Worm (Caenorhabditis elegans): ENCODE results near the gene idpa-2.

Gene idpa-2

DNA sequence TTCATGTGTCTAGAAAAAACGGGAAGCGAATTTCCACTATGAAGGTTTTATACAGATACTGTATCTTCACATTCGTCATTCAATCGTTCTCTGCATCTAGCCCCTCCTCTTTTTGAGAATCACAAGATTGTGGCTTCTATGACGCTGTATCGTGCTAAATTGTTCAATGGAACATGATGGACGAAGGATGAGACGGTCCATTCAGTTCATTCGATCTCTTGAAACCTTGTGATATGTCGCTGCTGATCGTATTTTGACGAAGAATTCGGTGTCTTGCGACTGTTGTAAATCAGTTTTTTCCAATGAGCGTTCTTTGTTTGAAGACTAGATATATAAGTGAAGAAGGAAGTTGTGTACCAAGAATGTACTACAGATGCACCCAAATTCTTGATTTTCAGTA, 21.1 kb upstream of the idpa-2 start:
- TF ChIP-seq dao-5 (tag; optimal IDR thresholded peaks at IDR 0.05) (no peak), W03F9.2 (tag; optimal IDR thresholded peaks at IDR 0.05) (no peak), him-1 (tag; optimal IDR thresholded peaks at IDR 0.05) (no peak)

DNA sequence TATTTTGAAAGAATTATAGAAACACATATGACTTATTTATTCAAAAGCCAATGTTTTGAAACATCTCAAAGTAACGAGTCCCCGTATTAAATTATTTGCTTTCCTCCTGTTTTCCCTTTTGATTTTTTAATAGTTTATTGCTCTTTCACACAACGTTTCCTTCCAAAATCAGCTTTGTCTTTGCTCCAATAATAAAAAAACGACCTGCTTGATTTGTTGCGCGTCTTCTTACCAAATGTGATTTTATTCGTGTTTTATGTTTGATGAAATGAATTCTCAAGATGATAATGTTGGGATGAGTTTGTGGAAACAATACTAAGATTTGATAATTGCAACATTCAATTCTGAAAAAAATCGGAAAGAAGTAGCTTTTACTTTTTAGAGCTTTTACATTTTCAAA, 19.8 kb upstream of the idpa-2 start:
- TF ChIP-seq dao-5 (tag; optimal IDR thresholded peaks at IDR 0.05) (no peak), him-1 (tag; optimal IDR thresholded peaks at IDR 0.05) (no peak), W03F9.2 (tag; optimal IDR thresholded peaks at IDR 0.05) (no peak)

DNA sequence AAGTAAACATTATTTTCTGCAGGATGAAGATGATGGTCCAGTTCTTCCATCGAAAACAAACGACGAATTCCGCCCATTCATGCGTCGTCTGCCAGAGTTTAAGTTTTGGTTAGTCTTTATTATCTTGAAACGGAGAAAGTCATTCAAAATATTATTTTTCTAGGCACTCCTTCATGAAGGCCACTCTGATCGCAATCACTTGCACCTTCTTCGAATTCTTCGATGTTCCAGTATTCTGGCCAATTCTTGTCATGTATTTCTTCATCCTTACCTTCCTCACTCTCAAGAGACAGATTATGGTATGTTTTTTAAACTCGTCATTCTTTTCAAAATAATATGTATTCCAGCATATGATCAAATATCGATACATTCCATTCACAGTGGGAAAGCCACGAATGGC, 19.3 kb upstream of the idpa-2 start:
- TF ChIP-seq him-1 (tag; optimal IDR thresholded peaks at IDR 0.05) (no peak), W03F9.2 (tag; optimal IDR thresholded peaks at IDR 0.05) (no peak), dao-5 (tag; optimal IDR thresholded peaks at IDR 0.05) (no peak)

DNA sequence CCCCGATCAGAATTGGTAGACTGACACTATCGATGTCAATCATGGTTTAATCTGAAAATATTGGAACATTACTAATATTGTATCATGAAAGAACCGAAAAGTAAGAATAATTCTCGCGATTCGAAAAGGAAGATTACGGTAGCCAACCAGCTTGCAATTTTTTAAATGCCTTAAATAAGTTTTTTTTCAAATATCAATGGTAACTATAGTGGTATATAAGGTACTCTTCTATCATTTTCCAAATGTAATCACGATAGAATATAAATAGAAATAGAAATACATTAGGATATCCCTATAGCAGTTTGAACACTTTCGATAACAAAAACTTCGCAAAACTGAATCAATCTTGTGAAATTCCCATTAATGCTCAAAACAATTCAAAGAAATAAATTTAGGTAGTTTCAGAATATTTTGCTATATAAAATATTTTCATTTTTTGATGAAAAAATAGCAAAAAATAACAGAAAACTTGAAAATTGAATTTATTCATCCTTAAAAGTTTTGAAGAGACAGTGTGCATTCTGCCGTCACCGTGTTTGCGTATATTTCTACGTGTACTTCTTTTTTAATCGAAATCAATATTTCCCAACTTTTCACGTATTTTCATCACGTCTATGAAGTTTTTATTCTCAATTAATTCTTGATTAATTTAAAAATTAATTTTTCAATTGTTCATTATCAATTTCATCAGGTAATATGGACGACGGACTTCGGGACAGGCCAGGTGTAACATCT, 18.3 kb upstream of the idpa-2 start, which contains the start of the genes F46C5.9 and rer-1:
F46C5.9 (minus strand) TSS at position 51 of the 735 bp plus-strand sequence.
rer-1 (plus strand) TSS at position 692 of the 735 bp plus-strand sequence.
- peak; percentile 60 for TF ChIP-seq W03F9.2 (tag; optimal IDR thresholded peaks at IDR 0.05)
- no peak for TF ChIP-seq dao-5 (tag; optimal IDR thresholded peaks at IDR 0.05)

DNA sequence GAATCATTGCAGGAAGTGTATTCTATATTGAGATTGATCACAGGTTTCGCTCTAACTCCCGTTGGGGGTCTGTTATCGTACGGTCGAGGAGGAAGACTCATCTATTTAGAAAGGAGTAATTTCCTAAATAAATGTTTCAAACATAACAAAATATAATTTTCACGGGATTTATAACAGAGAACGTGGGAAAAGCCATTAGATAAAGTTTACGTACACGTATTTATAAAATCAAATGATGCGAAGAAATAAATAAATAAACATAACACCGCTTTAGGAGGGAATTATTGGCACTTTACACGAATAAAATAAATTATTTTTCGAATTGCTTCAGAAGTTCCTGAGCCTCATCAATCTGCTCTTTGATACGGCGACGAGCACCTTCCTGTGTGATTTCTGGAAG, 15.9 kb upstream of the idpa-2 start, which contains the start of gene F07H5.10:
F07H5.10 (minus strand) TSS at position 101 of the 400 bp plus-strand sequence.
- TF ChIP-seq W03F9.2 (tag; optimal IDR thresholded peaks at IDR 0.05) (no peak), dao-5 (tag; optimal IDR thresholded peaks at IDR 0.05) (no peak), him-1 (tag; optimal IDR thresholded peaks at IDR 0.05) (no peak)

DNA sequence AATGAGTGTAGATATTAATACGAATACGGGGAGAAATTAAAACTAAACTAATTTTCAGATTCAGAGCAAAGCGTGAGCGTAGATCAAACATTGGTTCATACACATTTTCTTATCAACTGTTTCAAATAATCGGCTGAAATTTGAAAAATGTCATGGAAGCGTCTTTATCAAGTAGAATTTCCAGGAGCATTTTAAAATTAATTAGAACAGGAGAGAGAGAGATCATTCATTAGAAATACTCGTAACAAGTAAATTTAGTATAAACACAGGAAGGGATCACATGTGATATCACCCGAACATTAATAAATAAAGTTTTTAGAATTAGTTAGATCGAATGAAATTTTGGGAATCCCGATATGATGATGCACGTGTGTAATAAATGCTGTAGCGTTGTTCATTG, 14.4 kb upstream of the idpa-2 start, which contains the start of gene pho-13:
pho-13 (minus strand) TSS at position 101 of the 400 bp plus-strand sequence.
- TF ChIP-seq dao-5 (tag; optimal IDR thresholded peaks at IDR 0.05), result no peak
- TF ChIP-seq W03F9.2 (tag; optimal IDR thresholded peaks at IDR 0.05), result no peak
- TF ChIP-seq him-1 (tag; optimal IDR thresholded peaks at IDR 0.05), result no peak

DNA sequence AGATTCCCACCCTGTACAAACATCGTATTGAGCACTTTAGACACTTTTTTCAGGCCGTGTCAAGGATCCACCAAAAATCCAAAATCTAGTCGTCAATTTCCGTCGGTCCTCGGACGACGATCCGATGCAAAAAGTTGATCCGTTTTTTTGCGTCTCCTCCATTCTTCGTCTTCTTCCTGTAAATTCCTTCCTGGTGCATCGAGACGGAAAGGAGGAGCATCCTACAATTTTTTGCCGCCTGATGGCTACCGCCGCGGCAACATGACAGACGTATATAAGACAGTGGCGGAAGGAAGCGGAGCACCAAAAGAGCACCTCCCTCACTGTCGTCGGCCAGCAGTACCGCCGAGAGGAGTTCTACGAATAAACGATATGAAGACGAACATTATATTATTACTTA, 8.3 kb upstream of the idpa-2 start, which contains the start of gene appg-2:
appg-2 (plus strand) TSS at position 301 of the 400 bp plus-strand sequence.
- TF ChIP-seq him-1 (tag; optimal IDR thresholded peaks at IDR 0.05) (no peak), dao-5 (tag; optimal IDR thresholded peaks at IDR 0.05) (no peak), W03F9.2 (tag; optimal IDR thresholded peaks at IDR 0.05) (no peak)

DNA sequence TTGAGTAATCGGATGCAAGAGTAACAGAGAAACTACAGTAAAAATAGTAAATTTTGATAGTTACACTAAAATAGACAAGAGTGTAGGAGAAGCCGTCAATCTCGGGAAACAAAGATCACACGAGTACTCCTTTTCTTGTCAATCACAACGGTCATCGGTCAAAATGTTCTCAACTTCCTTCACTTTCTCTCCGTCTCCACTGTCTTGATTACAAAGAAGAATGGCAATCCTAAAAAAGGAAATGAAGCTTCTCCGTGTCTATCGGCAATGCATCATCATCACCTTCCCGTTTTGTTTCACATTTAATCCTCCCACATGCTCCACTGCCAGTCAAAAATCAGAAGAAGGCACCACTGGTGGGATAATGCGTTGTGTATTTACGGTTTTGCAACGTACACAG, 7.2 kb upstream of the idpa-2 start:
- TF ChIP-seq W03F9.2 (tag; optimal IDR thresholded peaks at IDR 0.05) (no peak), dao-5 (tag; optimal IDR thresholded peaks at IDR 0.05) (no peak), him-1 (tag; optimal IDR thresholded peaks at IDR 0.05) (no peak)

DNA sequence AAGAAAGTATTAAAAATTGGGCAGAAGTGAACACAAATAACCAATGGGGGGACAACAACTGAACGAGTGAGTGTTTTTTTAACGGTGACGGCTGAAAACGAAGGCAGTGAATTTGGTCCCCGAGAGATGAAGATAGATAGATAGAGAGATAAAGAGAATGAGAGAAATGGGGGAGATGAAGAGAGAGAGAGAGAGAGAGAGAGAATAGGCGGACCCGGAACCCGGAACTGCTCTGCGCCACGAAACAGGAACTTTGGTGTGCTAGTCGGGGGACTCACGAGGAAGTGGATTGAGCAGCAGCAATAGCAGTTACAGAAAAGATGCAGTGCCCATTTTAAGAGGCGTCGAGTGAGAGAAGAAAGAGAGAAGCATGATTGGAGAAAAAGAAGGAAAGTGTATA, 3.9 kb upstream of the idpa-2 start:
- peak; percentile 6 for TF ChIP-seq W03F9.2 (tag; optimal IDR thresholded peaks at IDR 0.05)
- TF ChIP-seq dao-5 (tag; optimal IDR thresholded peaks at IDR 0.05), result no peak
- TF ChIP-seq him-1 (tag; optimal IDR thresholded peaks at IDR 0.05), result peak; percentile 90

DNA sequence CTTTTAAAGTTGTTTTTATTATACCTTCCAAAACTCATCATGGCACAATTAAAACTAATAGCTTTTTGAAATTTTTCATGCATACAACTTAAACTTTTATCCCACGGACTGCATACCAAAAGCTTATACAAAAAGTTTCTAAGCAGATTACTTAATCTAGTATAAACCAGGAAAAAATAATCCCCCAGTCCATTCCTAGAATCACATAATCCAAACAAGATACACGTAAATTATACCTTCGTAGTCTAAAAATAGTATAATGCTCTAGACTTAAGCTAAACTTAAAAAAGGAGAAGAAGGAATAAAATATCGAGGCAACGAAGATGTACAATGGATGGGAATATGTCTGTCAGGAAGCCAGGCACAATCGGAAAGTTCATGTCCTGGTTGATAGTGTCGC, 2.7 kb upstream of the idpa-2 start:
- no peak for TF ChIP-seq dao-5 (tag; optimal IDR thresholded peaks at IDR 0.05)
- no peak for TF ChIP-seq W03F9.2 (tag; optimal IDR thresholded peaks at IDR 0.05)
- no peak for TF ChIP-seq him-1 (tag; optimal IDR thresholded peaks at IDR 0.05)

DNA sequence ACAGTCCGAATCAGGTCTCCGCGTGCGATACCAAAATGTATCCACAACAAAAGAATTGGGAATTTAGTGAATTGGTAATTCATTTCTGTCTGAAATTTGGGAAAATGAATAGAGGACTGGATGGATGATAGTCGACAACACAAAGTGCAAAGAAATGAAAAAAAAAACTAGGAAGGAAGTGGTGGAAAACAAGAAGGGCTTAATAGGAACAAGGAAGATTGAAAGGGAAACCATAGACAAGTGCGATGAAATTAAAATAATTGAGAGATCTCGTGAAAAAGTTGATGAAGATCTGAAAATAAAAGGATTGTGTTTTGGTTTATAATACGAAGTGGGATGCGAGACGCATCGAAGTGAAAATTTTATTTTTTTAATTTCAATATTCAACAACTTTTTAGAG, 1.5 kb upstream of the idpa-2 start, which contains the start of gene F07H5.7:
F07H5.7 (minus strand) TSS at position 101 of the 400 bp plus-strand sequence.
- no peak for TF ChIP-seq dao-5 (tag; optimal IDR thresholded peaks at IDR 0.05)
- TF ChIP-seq W03F9.2 (tag; optimal IDR thresholded peaks at IDR 0.05), result no peak
- TF ChIP-seq him-1 (tag; optimal IDR thresholded peaks at IDR 0.05), result no peak

DNA sequence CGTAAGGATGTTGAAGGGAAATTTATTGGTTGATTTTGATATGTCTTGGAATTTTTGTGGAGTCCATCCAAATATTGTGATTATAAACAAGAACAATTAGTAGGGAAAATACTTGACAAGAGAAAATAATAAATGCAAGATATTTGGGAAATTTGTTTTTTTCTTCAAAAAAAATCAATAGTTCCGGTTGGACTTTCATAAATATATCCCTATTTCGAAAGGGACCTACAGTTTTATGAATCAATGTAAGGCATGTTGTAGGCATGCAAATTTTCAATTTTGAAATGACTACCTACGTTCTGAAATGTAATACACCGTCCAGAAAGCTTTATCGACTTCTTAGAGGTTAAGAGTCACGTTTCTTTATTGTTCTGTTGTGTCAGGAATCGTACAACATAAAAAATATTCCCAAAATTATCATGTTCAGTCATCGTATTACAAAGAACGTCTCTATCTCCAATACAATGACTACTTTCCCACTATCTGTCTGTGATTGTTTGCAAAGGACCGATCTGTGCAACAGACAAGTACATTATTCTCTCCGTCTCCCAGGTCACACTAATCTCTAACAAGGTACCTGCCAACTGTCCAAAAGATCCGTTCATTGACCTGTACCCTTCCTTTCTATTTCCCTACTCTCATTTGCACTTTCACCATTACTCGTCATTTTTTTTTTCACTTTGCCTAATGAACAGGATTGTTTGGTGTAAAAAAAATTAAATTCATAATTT, 2.5 kb downstream of the idpa-2 start, which contains the start of gene F07H5.13:
F07H5.13 (plus strand) TSS at position 730 of the 731 bp plus-strand sequence.
- TF ChIP-seq him-1 (tag; optimal IDR thresholded peaks at IDR 0.05), result no peak
- peak; percentile 53 for TF ChIP-seq W03F9.2 (tag; optimal IDR thresholded peaks at IDR 0.05)
- no peak for TF ChIP-seq dao-5 (tag; optimal IDR thresholded peaks at IDR 0.05)

DNA sequence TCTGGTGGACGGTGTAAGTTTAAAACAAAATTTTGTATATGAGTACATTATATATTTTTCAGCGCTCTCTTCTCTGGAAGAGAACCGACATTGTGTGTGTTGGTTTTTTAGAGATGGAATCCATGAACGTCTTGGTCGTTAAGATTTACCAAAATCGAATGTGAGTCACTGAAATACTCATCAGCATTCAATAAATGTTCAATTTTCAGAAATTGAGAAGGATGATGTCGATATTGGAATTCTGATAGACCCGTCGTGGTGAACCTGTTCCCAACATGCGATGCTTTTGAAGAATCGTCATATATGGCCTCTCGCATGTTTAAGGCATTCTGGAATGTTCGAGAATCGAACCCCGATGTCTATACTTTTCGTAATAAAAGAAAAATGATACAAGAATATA, 3.8 kb downstream of the idpa-2 start:
- TF ChIP-seq dao-5 (tag; optimal IDR thresholded peaks at IDR 0.05) (no peak), him-1 (tag; optimal IDR thresholded peaks at IDR 0.05) (no peak), W03F9.2 (tag; optimal IDR thresholded peaks at IDR 0.05) (no peak)

DNA sequence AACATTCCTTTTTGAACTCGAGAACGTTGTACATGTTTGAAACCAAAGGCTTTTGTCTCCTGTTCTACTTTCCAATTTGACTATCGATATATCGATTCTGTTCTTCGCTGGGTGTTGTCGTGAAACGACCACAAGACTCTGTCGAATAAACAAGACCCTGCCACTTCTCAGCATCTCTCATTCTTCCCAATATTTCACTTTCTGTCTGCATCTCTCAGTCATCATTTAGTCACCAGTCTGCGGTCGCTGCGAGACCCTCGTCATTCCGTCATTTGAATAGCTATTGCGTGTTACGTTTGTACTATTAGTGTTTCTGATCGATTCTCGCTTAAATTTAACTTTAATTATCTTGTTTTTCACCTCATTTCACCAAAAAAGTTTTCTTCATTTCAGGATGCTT, 5.2 kb downstream of the idpa-2 start:
- peak; percentile 68 for TF ChIP-seq him-1 (tag; optimal IDR thresholded peaks at IDR 0.05)
- TF ChIP-seq W03F9.2 (tag; optimal IDR thresholded peaks at IDR 0.05), result peak; percentile 84
- TF ChIP-seq dao-5 (tag; optimal IDR thresholded peaks at IDR 0.05), result no peak

All from whole organism, L4/young adult.